Worm (Caenorhabditis elegans) whole organism, L1 larva: ENCODE data around the gene R13A5.7.

Source experiments
- ceh-8 ChIP-seq: fragments of 200-800 bp; sonication (Bioruptor generic); optimal IDR thresholded peaks from 2 replicates; lab custom pipeline; 2018; ENCODE audit warnings: mild to moderate bottlenecking, missing genetic modification characterization, moderate library complexity, missing compliant biosample characterization
- egl-27 ChIP-seq, 2 experiments: fragments of 150-350 bp in 1 of 2; sonication (generic microtip); optimal IDR thresholded peaks; 3 replicates each; lab custom pipeline; 2017 to 2018; ENCODE audit warnings: missing biosample characterization in 2 of 2, missing genetic modification characterization in 2 of 2, missing genetic modification reagents in 2 of 2
- lin-39 ChIP-seq: fragments of 150-350 bp; optimal IDR thresholded peaks from 2 replicates; lab custom pipeline; 2014; ENCODE audit warnings: missing biosample characterization, missing genetic modification reagents, missing genetic modification characterization
- nhr-11 ChIP-seq: fragments of 150-350 bp; optimal IDR thresholded peaks from 2 replicates; lab custom pipeline; 2014; ENCODE audit warnings: missing biosample characterization, missing genetic modification characterization
- nhr-77 ChIP-seq: fragments of 150-350 bp; optimal IDR thresholded peaks from 2 replicates; lab custom pipeline; 2014; ENCODE audit warnings: missing biosample characterization, missing genetic modification characterization
- nhr-85 ChIP-seq: sonication (generic microtip); peaks from one replicate; lab custom pipeline; 2016; ENCODE audit warnings: missing genetic modification characterization, inconsistent platforms, missing compliant biosample characterization

- TF ChIP-seq lin-39 (tag; lab: Kevin White, UChicago) (no peak), ceh-8 (no peak), nhr-11 (no peak), nhr-77 (tag; lab: Kevin White, UChicago) (no peak), nhr-85 (tag; lab: Kevin White, UChicago) (no peak), egl-27 (tag; optimal IDR thresholded peaks at IDR 0.05; lab: Kevin White, UChicago) (no peak)
Measured at ce11 chrIII:7616228-7616627, 46.3 kb upstream of the R13A5.7 start, which contains the start of gene T04A6.1.
